Worm (Caenorhabditis elegans) whole organism, young adult: ENCODE data around the gene F14D2.11.

ENCODE experiments used
- aptf-2 ChIP-seq: fragments of 200-800 bp; sonication (Bioruptor generic); conservative IDR thresholded peaks from 2 replicates; pipeline ENCODE4 v1.3.6; 2022; ENCODE audit warnings: missing genetic modification reagents, missing genetic modification characterization, missing compliant biosample characterization
- bed-2 ChIP-seq: fragments of 200-800 bp; sonication (Bioruptor generic); IDR thresholded peaks from 2 replicates; pipeline ENCODE4 v1.3.6; 2022; ENCODE audit warnings: missing genetic modification reagents, missing genetic modification characterization, missing compliant biosample characterization
- dpl-1 ChIP-seq: fragments of 150-350 bp; optimal IDR thresholded peaks from 2 replicates; lab custom pipeline; 2014; ENCODE audit warnings: missing biosample characterization, missing genetic modification reagents, missing genetic modification characterization
- efl-1 ChIP-seq: fragments of 150-350 bp; optimal IDR thresholded peaks from 2 replicates; lab custom pipeline; 2014; ENCODE audit warnings: missing biosample characterization, missing genetic modification reagents, missing genetic modification characterization
- madf-8 ChIP-seq: fragments of 200-800 bp; sonication (Bioruptor generic); conservative IDR thresholded peaks from 2 replicates; pipeline ENCODE4 v1.3.6; 2022; ENCODE audit warnings: missing genetic modification reagents, missing genetic modification characterization, missing compliant biosample characterization
- pha-4 ChIP-seq: fragments of 150-350 bp; sonication (generic microtip); optimal IDR thresholded peaks from 2 replicates; lab custom pipeline; 2014; ENCODE audit warnings: missing biosample characterization, missing genetic modification reagents, missing genetic modification characterization
- sea-2 ChIP-seq: fragments of 200-800 bp; sonication (Bioruptor generic); IDR thresholded peaks from 2 replicates; pipeline ENCODE4 v1.3.6; 2022; ENCODE audit warnings: missing genetic modification characterization, missing compliant biosample characterization
- snpc-4 ChIP-seq, 5 experiments: fragments of 150-350 bp in 1 of 5; sonication (generic microtip) in 4 of 5; optimal IDR thresholded peaks; 2 replicates each; lab custom pipeline; 2014 to 2018; ENCODE audit warnings: missing genetic modification characterization in 5 of 5, missing biosample characterization in 3 of 5, antibody characterized with exemption in 2 of 5, mild to moderate bottlenecking in 2 of 5, missing compliant biosample characterization in 2 of 5, missing genotype in 2 of 5, moderate library complexity in 2 of 5, missing genetic modification reagents in 1 of 5
- unc-62 ChIP-seq: fragments of 150-350 bp; optimal IDR thresholded peaks from 2 replicates; lab custom pipeline; 2014; ENCODE audit warnings: missing biosample characterization, missing genetic modification reagents, missing genetic modification characterization
- ztf-18 ChIP-seq: sonication (generic microtip); optimal IDR thresholded peaks from 2 replicates; lab custom pipeline; 2016; ENCODE audit warnings: missing genotype, mild to moderate bottlenecking, missing genetic modification characterization, missing compliant biosample characterization
- ztf-25 ChIP-seq: fragments of 200-800 bp; sonication (Bioruptor generic); IDR thresholded peaks from 2 replicates; pipeline ENCODE4 v1.3.6; 2022; ENCODE audit warnings: missing genetic modification reagents, missing genetic modification characterization, missing compliant biosample characterization
- ztf-26 ChIP-seq: sonication (generic microtip); optimal IDR thresholded peaks from 2 replicates; lab custom pipeline; 2017; ENCODE audit warnings: missing genetic modification characterization, missing compliant biosample characterization

DNA sequence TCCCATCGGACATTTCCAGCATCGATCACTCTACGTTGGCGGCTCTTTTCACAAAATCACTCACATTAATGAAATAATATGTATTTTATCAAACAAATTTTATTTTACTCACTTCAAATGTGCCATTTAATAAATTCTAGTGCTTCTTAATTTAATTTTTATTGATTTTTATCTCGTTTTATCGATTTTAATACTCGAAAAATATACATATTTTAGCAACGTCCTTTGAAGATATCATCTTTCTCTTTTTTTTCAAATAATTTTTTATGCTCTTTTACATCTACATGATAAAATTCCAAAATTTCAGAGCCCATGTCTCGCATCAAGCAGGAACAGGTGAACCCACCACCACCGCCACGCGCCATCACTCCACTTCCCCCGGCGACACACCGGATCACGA lies 16.9 kb upstream of the F14D2.11 start, which contains the start of the genes lido-14 and bath-27:
- TF ChIP-seq ztf-18 (no peak), snpc-4 (GFP tag; optimal IDR thresholded peaks at IDR 0.05; lab: Kevin White, UChicago) (no peak), snpc-4 (tag; optimal IDR thresholded peaks at IDR 0.05; lab: Kevin White, UChicago) (no peak), pha-4 (tag; lab: Kevin White, UChicago) (no peak), ztf-25 (no peak), aptf-2 (no peak), unc-62 (GFP tag; lab: Kevin White, UChicago) (no peak), bed-2 (GFP tag; lab: Robert Waterston, UW) (no peak), sea-2 (no peak), madf-8 (no peak), efl-1 (no peak), dpl-1 (GFP tag; lab: Kevin White, UChicago) (no peak), ztf-26 (tag; lab: Kevin White, UChicago) (no peak)
